Worm (Caenorhabditis elegans): ENCODE results near the gene K07D4.4.

The K07D4.4 gene

ce11 chrII:4025462-4025861, 6.7 kb downstream of the K07D4.4 start, which contains the start of gene K07D4.5:
TSS of gene K07D4.5 (minus strand) at chrII:4025562.
- no peak for TF ChIP-seq zip-4 (GFP tag; optimal IDR thresholded peaks at IDR 0.05)
- TF ChIP-seq lin-39 (tag; optimal IDR thresholded peaks at IDR 0.05) = no peak
- no peak for TF ChIP-seq unc-130 (tag; optimal IDR thresholded peaks at IDR 0.05)
- no peak for TF ChIP-seq ceh-88 (GFP tag; IDR thresholded peaks at IDR 0.05)
- no peak for TF ChIP-seq swsn-7 (tag; optimal IDR thresholded peaks at IDR 0.05)
- no peak for TF ChIP-seq unc-98 (GFP tag; IDR thresholded peaks at IDR 0.05)
- no peak for TF ChIP-seq ceh-63 (GFP tag; optimal IDR thresholded peaks at IDR 0.05)
- TF ChIP-seq blmp-1 (tag; optimal IDR thresholded peaks at IDR 0.05) = no peak

DNA sequence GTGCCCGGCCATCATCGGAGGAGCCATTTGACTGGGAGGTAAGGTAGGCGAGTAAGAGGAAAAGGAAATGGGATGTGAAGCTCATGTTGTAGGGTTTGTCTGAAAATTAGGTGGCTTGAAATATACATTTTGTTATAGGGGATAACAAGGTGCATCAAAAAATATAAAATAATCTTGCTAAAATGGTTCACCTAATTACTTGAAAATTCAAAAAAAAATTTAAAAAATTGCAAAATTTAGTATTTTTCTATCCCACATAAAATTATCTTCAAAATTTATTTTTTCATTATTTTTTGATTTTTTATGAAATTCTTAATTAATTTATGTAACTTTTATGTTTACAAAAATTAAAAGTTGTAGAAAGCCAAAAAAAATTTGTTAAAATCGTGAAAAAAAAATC, 13.6 kb downstream of the K07D4.4 start, which contains the start of gene K07D4.6:
TSS of gene K07D4.6 (minus strand) at position 101 of the 400 bp plus-strand sequence.
- TF ChIP-seq elt-2 (tag; optimal IDR thresholded peaks at IDR 0.05) = no peak
- TF ChIP-seq efl-1 (optimal IDR thresholded peaks at IDR 0.05) = no peak
- peak in 1 of 2 experiments; percentile 20 for TF ChIP-seq efl-1 (GFP tag; optimal IDR thresholded peaks at IDR 0.05 in 1 of 2)

ce11 chrII:4011518-4011917, 20.7 kb downstream of the K07D4.4 start:
- TF ChIP-seq pax-3 (tag; optimal IDR thresholded peaks at IDR 0.05) (no peak), lin-35 (GFP tag; optimal IDR thresholded peaks at IDR 0.05) (no peak), blmp-1 (tag; optimal IDR thresholded peaks at IDR 0.05) (no peak), ets-5 (GFP tag; IDR thresholded peaks at IDR 0.05) (no peak), ceh-88 (GFP tag; IDR thresholded peaks at IDR 0.05) (no peak), F16B12.6 (tag; optimal IDR thresholded peaks at IDR 0.05) (no peak), egl-27 (tag; optimal IDR thresholded peaks at IDR 0.05) (no peak), unc-130 (tag; optimal IDR thresholded peaks at IDR 0.05) (no peak), lin-39 (tag; optimal IDR thresholded peaks at IDR 0.05) (no peak), lin-15B (tag; optimal IDR thresholded peaks at IDR 0.05) (no peak), C34B4.2 (tag; optimal IDR thresholded peaks at IDR 0.05) (no peak), nhr-20 (tag; optimal IDR thresholded peaks at IDR 0.05) (peak; percentile 2), grh-1 (GFP tag; IDR thresholded peaks at IDR 0.05) (no peak), elt-2 (tag; optimal IDR thresholded peaks at IDR 0.05) (peak; percentile 68), ceh-82 (tag; optimal IDR thresholded peaks at IDR 0.05) (no peak), nhr-90 (tag; optimal IDR thresholded peaks at IDR 0.05; ENCODE audit: poor library complexity) (no peak), fkh-8 (tag; optimal IDR thresholded peaks at IDR 0.05) (no peak), lsy-2 (tag; optimal IDR thresholded peaks at IDR 0.05) (no peak), elt-3 (tag; optimal IDR thresholded peaks at IDR 0.05) (peak in 1 of 6 experiments; percentile 70), unc-98 (GFP tag; IDR thresholded peaks at IDR 0.05) (no peak), nhr-76 (tag; optimal IDR thresholded peaks at IDR 0.05) (no peak), mep-1 (tag; optimal IDR thresholded peaks at IDR 0.05) (no peak), alr-1 (tag; optimal IDR thresholded peaks at IDR 0.05; ENCODE audit: borderline replicate concordance) (no peak)

- TF ChIP-seq lir-3 (tag; optimal IDR thresholded peaks at IDR 0.05; ENCODE audit: poor library complexity) = no peak
- TF ChIP-seq blmp-1 (tag; optimal IDR thresholded peaks at IDR 0.05) = no peak
- TF ChIP-seq hpl-2 (GFP tag; optimal IDR thresholded peaks at IDR 0.05) = no peak
- no peak for TF ChIP-seq aly-2 (tag; optimal IDR thresholded peaks at IDR 0.05)
- no peak for TF ChIP-seq nhr-12 (tag; optimal IDR thresholded peaks at IDR 0.05)
- no peak for TF ChIP-seq nhr-19 (GFP tag; conservative IDR thresholded peaks at IDR 0.05)
- TF ChIP-seq sup-37 (GFP tag; optimal IDR thresholded peaks at IDR 0.05) = no peak
- TF ChIP-seq sptf-1 (tag; optimal IDR thresholded peaks at IDR 0.05) = no peak
- no peak for TF ChIP-seq egl-27 (tag; optimal IDR thresholded peaks at IDR 0.05)
Observed at ce11 chrII:4007972-4008371, 24.2 kb downstream of the K07D4.4 start.

DNA sequence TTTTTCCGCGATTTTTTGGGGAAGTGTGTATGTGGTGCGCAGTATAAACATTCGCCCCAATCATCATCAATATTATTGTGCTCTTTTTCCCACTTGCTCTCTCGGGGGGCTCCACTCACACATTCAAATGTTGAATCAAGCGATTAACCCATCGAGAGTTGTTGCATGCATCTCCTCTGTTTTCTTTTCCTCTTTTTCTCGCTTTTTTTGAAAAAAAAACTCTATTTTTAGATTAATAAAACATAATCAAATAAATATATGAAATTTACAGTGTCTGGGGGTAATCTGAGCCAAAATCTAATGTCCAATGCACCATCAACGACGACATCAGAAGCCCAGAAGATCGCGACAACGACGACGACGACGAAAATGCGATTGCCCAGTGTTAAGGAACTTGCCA, 27.6 kb downstream of the K07D4.4 start, which contains the start of gene ephx-1:
TSS of gene ephx-1 (plus strand) at position 301 of the 400 bp plus-strand sequence.
- TF ChIP-seq sox-4 (tag; optimal IDR thresholded peaks at IDR 0.05) (no peak), nhr-71 (tag; optimal IDR thresholded peaks at IDR 0.05) (no peak), lin-15B (tag; optimal IDR thresholded peaks at IDR 0.05) (no peak), rnt-1 (tag; optimal IDR thresholded peaks at IDR 0.05) (no peak), jun-1 (tag; optimal IDR thresholded peaks at IDR 0.05) (no peak), Y116A8C.19 (tag; optimal IDR thresholded peaks at IDR 0.05; ENCODE audit: borderline replicate concordance) (no peak), nhr-19 (GFP tag; conservative IDR thresholded peaks at IDR 0.05) (no peak), nhr-47 (tag; optimal IDR thresholded peaks at IDR 0.05) (no peak), mdl-1 (tag; optimal IDR thresholded peaks at IDR 0.05) (no peak), lin-35 (GFP tag; optimal IDR thresholded peaks at IDR 0.05) (no peak), aha-1 (tag; optimal IDR thresholded peaks at IDR 0.05) (no peak), F16B12.6 (tag; optimal IDR thresholded peaks at IDR 0.05) (no peak), C34B4.2 (tag; optimal IDR thresholded peaks at IDR 0.05) (no peak), C04F5.9 (tag; optimal IDR thresholded peaks at IDR 0.05) (no peak), sptf-1 (tag; optimal IDR thresholded peaks at IDR 0.05) (no peak), ceh-88 (GFP tag; IDR thresholded peaks at IDR 0.05) (no peak), lir-3 (tag; optimal IDR thresholded peaks at IDR 0.05; ENCODE audit: poor library complexity) (no peak), snpc-4 (tag; optimal IDR thresholded peaks at IDR 0.05) (no peak)
